Worm (Caenorhabditis elegans): ENCODE measurements around the gene K04A8.19.

- TF ChIP-seq egl-27 (tag; optimal IDR thresholded peaks at IDR 0.05) (no peak), unc-62 (GFP tag; optimal IDR thresholded peaks at IDR 0.05) (no peak), unc-39 (tag; optimal IDR thresholded peaks at IDR 0.05) (no peak), nhr-12 (tag; optimal IDR thresholded peaks at IDR 0.05) (no peak), ama-1 (optimal IDR thresholded peaks at IDR 0.05) (no peak), hmg-11 (tag; optimal IDR thresholded peaks at IDR 0.05) (no peak), ceh-9 (tag; optimal IDR thresholded peaks at IDR 0.05) (no peak), nhr-28 (tag; optimal IDR thresholded peaks at IDR 0.05) (no peak), ztf-4 (tag; optimal IDR thresholded peaks at IDR 0.05) (no peak), snpc-4 (tag; optimal IDR thresholded peaks at IDR 0.05) (no peak), ztf-11 (tag; optimal IDR thresholded peaks at IDR 0.05) (no peak), elt-3 (tag; optimal IDR thresholded peaks at IDR 0.05) (no peak), ceh-28 (tag; optimal IDR thresholded peaks at IDR 0.05) (no peak)
Measured at ce11 chrV:6544999-6545398, 9.2 kb downstream of the K04A8.19 start.
